Worm (Caenorhabditis elegans): ENCODE results near the gene C49C8.8.
A peak's percentile ranks its signal among the peaks of the same experiment; 100 is the strongest.

DNA sequence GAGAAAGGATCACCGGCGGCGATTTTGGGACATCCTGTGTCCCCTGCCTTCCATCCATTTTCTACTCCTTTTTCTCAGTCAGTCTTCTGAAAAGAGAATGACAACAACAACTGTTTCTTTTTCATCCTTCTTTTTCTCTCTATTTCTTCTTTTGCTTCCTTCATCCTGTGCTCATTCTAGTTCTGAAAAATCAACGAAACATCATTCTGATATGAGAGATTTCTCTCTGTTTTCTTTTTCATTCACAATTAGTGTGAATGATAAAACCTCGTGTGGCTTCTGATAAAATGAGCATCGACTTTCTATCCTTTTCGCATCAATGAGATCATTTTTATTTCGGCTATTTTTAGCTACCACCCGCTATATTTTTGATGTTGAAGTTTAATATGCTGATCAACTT, 46.7 kb upstream of the C49C8.8 start:
- TF ChIP-seq lin-13 (tag; optimal IDR thresholded peaks at IDR 0.05): no peak
- TF ChIP-seq nhr-76 (tag; optimal IDR thresholded peaks at IDR 0.05): no peak
- no peak for TF ChIP-seq nhr-12 (tag; optimal IDR thresholded peaks at IDR 0.05)
- TF ChIP-seq mab-5 (tag; optimal IDR thresholded peaks at IDR 0.05): no peak
- no peak for TF ChIP-seq snpc-4 (tag; optimal IDR thresholded peaks at IDR 0.05)
- no peak for TF ChIP-seq lsy-2 (tag; optimal IDR thresholded peaks at IDR 0.05)
- peak; percentile 7 for TF ChIP-seq unc-62 (GFP tag; optimal IDR thresholded peaks at IDR 0.05)
- no peak for TF ChIP-seq ham-2 (GFP tag; optimal IDR thresholded peaks at IDR 0.05)
- peak; percentile 65 for TF ChIP-seq unc-120 (tag; optimal IDR thresholded peaks at IDR 0.05; ENCODE audit: poor library complexity, severe bottlenecking)

Measured in whole organism, mixed stage, embryonic.